Fruit fly (Drosophila melanogaster): ENCODE data around the gene Plp.
A peak's percentile ranks its signal among the peaks of the same experiment; 100 is the strongest.

The Plp gene

DNA sequence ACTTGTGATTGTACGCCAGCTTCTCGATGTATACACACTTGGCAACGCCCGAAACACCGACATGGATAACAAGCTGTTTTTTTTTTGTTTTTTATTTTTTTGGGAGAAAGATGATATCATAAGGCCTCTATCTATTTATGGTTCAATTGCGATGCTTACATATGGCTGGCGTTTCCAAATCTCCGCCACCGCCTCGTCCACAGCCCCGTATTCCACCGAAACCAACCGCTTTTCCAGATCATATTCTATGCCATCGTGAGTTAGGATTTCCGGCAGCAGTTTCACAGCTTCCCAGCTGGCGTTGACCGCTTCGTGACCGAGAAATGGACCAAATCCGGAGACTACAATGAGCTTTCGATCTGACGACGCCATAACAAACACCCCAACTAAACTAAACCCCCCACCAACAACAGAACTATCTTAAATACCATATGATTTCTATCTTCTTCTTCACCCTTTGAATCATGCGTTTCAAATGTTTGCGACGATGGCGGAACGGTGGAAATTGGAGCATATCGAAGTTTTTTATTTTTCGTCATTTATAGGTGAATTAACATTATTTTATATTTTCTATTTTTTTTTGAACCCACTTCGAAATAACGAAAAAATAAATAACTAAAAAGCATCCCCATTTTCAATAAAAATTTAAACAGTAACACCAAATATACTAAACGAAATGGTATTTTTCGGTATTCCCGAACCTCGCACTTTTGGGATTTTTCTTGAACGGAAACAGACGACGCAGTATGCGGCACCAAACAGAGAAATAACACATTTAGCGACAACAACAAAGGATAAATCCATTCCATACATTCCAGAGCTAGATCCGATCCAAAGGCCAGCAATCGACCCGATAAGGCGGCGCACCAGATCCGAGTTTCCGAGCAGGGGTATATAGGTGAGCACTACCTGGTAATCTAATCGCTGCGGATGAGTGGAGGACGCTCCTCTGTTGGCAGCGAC is 49.4 kb upstream of the Plp start, which contains the start of the genes CG32147 and Pex3 (continued):
- TF ChIP-seq CG7839 (tag; optimal IDR thresholded peaks at IDR 0.05): no peak
- peak; percentile 79 for TF ChIP-seq Sin3A (optimal IDR thresholded peaks at IDR 0.05)
- no peak for TF ChIP-seq Neu2 (GFP tag; optimal IDR thresholded peaks at IDR 0.05; ENCODE audit: borderline replicate concordance)
- TF ChIP-seq Hr51 (GFP tag; optimal IDR thresholded peaks at IDR 0.05): no peak
- TF ChIP-seq Hr3 (GFP tag; optimal IDR thresholded peaks at IDR 0.05): no peak
- no peak for TF ChIP-seq pita (GFP tag; optimal IDR thresholded peaks at IDR 0.05)
- no peak for TF ChIP-seq CG10959 (GFP tag; IDR thresholded peaks at IDR 0.05)
- peak; percentile 47 for TF ChIP-seq CG13287 (GFP tag; IDR thresholded peaks at IDR 0.05; ENCODE audit: partially characterized antibody)
- TF ChIP-seq dysf (GFP tag; IDR thresholded peaks at IDR 0.05): no peak
- TF ChIP-seq Aef1 (GFP tag; IDR thresholded peaks at IDR 0.05): no peak
- TF ChIP-seq otp (GFP tag; IDR thresholded peaks at IDR 0.05): no peak
- peak; percentile 27 for TF ChIP-seq gsb-n (tag; optimal IDR thresholded peaks at IDR 0.05)
- no peak for TF ChIP-seq run (tag; optimal IDR thresholded peaks at IDR 0.05)
- no peak for TF ChIP-seq NC2α (GFP tag; optimal IDR thresholded peaks at IDR 0.05)
- TF ChIP-seq CG5953 (GFP tag; IDR thresholded peaks at IDR 0.05): no peak
- TF ChIP-seq CG4820 (GFP tag; optimal IDR thresholded peaks at IDR 0.05): no peak
- TF ChIP-seq Dll (GFP tag; IDR thresholded peaks at IDR 0.05; ENCODE audit: partially characterized antibody): peak; percentile 35; the same call in 1 of the 4 replicates
- no peak for TF ChIP-seq CG13123 (GFP tag; optimal IDR thresholded peaks at IDR 0.05)
- peak; percentile 74; the same call in 1 of the 3 replicates for TF ChIP-seq CG34422 (GFP tag; IDR thresholded peaks at IDR 0.05)
- TF ChIP-seq Fer2 (tag; optimal IDR thresholded peaks at IDR 0.05): no peak
- TF ChIP-seq Abd-B (GFP tag; optimal IDR thresholded peaks at IDR 0.05): no peak
- TF ChIP-seq Chrac-16 (GFP tag; optimal IDR thresholded peaks at IDR 0.05): no peak
- TF ChIP-seq CG10366 (GFP tag; IDR thresholded peaks at IDR 0.05): no peak
- TF ChIP-seq CHES-1-like (GFP tag; optimal IDR thresholded peaks at IDR 0.05): peak; percentile 19
- no peak for TF ChIP-seq oc (tag; optimal IDR thresholded peaks at IDR 0.05)
- TF ChIP-seq ssp (GFP tag; IDR thresholded peaks at IDR 0.05): no peak
- TF ChIP-seq CG13424 (tag; optimal IDR thresholded peaks at IDR 0.05): no peak
- TF ChIP-seq hkb (optimal IDR thresholded peaks at IDR 0.05): no peak
- peak; percentile 23; the same call in 1 of the 2 replicates for TF ChIP-seq hkb (GFP tag; IDR thresholded peaks at IDR 0.05)
- no peak for TF ChIP-seq HLH3B (GFP tag; IDR thresholded peaks at IDR 0.05)
- TF ChIP-seq CG14710 (tag; optimal IDR thresholded peaks at IDR 0.05): peak; percentile 77
- peak; percentile 41; the same call in 1 of the 2 replicates for TF ChIP-seq Bgb (GFP tag; IDR thresholded peaks at IDR 0.05; ENCODE audit: partially characterized antibody)
- peak; percentile 17 for TF ChIP-seq nom (GFP tag; optimal IDR thresholded peaks at IDR 0.05)
- TF ChIP-seq CG34224 (GFP tag; IDR thresholded peaks at IDR 0.05; ENCODE audit: partially characterized antibody): no peak
- no peak for TF ChIP-seq luna (GFP tag; optimal IDR thresholded peaks at IDR 0.05)
- TF ChIP-seq CG12155 (GFP tag; optimal IDR thresholded peaks at IDR 0.05): no peak
- TF ChIP-seq CG14667 (GFP tag; IDR thresholded peaks at IDR 0.05): no peak
- TF ChIP-seq CG34376 (GFP tag; optimal IDR thresholded peaks at IDR 0.05): no peak
- TF ChIP-seq gem (tag; optimal IDR thresholded peaks at IDR 0.05): peak; percentile 16
- TF ChIP-seq CG4730 (GFP tag; IDR thresholded peaks at IDR 0.05): no peak
- TF ChIP-seq CG7963 (GFP tag; IDR thresholded peaks at IDR 0.05; ENCODE audit: partially characterized antibody): no peak
- no peak for TF ChIP-seq Nf-YC (tag; optimal IDR thresholded peaks at IDR 0.05)
- no peak for TF ChIP-seq ftz-f1 (GFP tag; optimal IDR thresholded peaks at IDR 0.05)
- no peak for TF ChIP-seq CG1529 (GFP tag; optimal IDR thresholded peaks at IDR 0.05)
- no peak for TF ChIP-seq CG4424 (GFP tag; optimal IDR thresholded peaks at IDR 0.05)
- TF ChIP-seq z (GFP tag; IDR thresholded peaks at IDR 0.05): no peak
- 0 out of 3 replicates have a peak, but pooled peaks have one; percentile 9 for TF ChIP-seq CG6791 (GFP tag; IDR thresholded peaks at IDR 0.05; ENCODE audit: partially characterized antibody)
- peak; percentile 6 for TF ChIP-seq CG3995 (GFP tag; optimal IDR thresholded peaks at IDR 0.05)
- no peak for TF ChIP-seq insv (GFP tag; optimal IDR thresholded peaks at IDR 0.05)

Data from whole organism, embryonic.